Fruit fly (Drosophila melanogaster) whole organism, embryonic: ENCODE data around the gene CG43321.

ENCODE experiments used
- Adf1 ChIP-seq: fragments of 200-800 bp; sonication (Bioruptor generic); IDR thresholded peaks from 2 replicates; pipeline ENCODE4 v1.3.6; 2022; ENCODE audit warnings: missing biosample characterization, missing genetic modification characterization
- Atf-2 ChIP-seq: fragments of 200-800 bp; sonication (Bioruptor generic); optimal IDR thresholded peaks from 2 replicates; lab custom pipeline; 2016; ENCODE audit warnings: missing biosample characterization, missing genetic modification characterization
- Awh ChIP-seq: fragments of 200-800 bp; sonication (Bioruptor generic); IDR thresholded peaks from 2 replicates; pipeline ENCODE4, ENCODE4 v1.3.6; 2022; ENCODE audit warnings: missing biosample characterization, missing genetic modification characterization
- CG11560 ChIP-seq: fragments of 200-800 bp; sonication (Bioruptor generic); IDR thresholded peaks from 3 replicates; pipeline ENCODE4 v1.3.6; 2022; ENCODE audit warnings: missing biosample characterization, missing genetic modification characterization
- CG12219 ChIP-seq: fragments of 200-800 bp; sonication (Bioruptor generic); optimal IDR thresholded peaks from 3 replicates; lab custom pipeline; 2018; ENCODE audit warnings: missing biosample characterization, mild to moderate bottlenecking, missing genetic modification characterization
- CG14014 ChIP-seq: fragments of 200-800 bp; sonication (Bioruptor generic); IDR thresholded peaks from 2 replicates; pipeline ENCODE4 v1.3.6; 2022; ENCODE audit warnings: missing biosample characterization, missing genetic modification characterization
- CG14441 ChIP-seq: fragments of 200-800 bp; sonication (Bioruptor generic); IDR thresholded peaks from 2 replicates; pipeline ENCODE4 v1.3.6; 2022; ENCODE audit warnings: missing biosample characterization, missing genetic modification characterization
- CG16813 ChIP-seq: fragments of 200-800 bp; sonication (Bioruptor generic); IDR thresholded peaks from 3 replicates; pipeline ENCODE4 v1.3.6; 2022; ENCODE audit warnings: missing biosample characterization, missing genetic modification characterization; ENCODE audit not compliant: partially characterized antibody
- CG17359 ChIP-seq: fragments of 200-800 bp; sonication (Bioruptor generic); optimal IDR thresholded peaks from 3 replicates; lab custom pipeline; 2018; ENCODE audit warnings: missing biosample characterization, mild to moderate bottlenecking, missing genetic modification characterization, moderate library complexity
- CG17829 ChIP-seq: fragments of 200-800 bp; optimal IDR thresholded peaks from 2 replicates; lab custom pipeline; 2019; ENCODE audit warnings: missing biosample characterization, mild to moderate bottlenecking, missing genetic modification characterization, moderate library complexity
- CG18011 ChIP-seq: fragments of 200-800 bp; sonication (Bioruptor generic); optimal IDR thresholded peaks from 2 replicates; lab custom pipeline; 2017; ENCODE audit warnings: missing biosample characterization, missing genetic modification characterization, mild to moderate bottlenecking, moderate library complexity, missing genotype
- CG2202 ChIP-seq: fragments of 200-800 bp; sonication (Bioruptor generic); optimal IDR thresholded peaks from 2 replicates; lab custom pipeline; 2018; ENCODE audit warnings: missing biosample characterization, mild to moderate bottlenecking, missing genetic modification characterization
- CG32532 ChIP-seq: fragments of 200-800 bp; sonication (Bioruptor generic); IDR thresholded peaks from 2 replicates; pipeline ENCODE4 v1.3.6; 2022; ENCODE audit warnings: missing biosample characterization, missing genetic modification characterization
- CG34376 ChIP-seq: fragments of 200-800 bp; sonication (Bioruptor generic); optimal IDR thresholded peaks from 2 replicates; lab custom pipeline; 2018; ENCODE audit warnings: missing biosample characterization, mild to moderate bottlenecking, missing genetic modification characterization
- CG7745 ChIP-seq: fragments of 200-800 bp; sonication (Bioruptor generic); optimal IDR thresholded peaks from 2 replicates; lab custom pipeline; 2018; ENCODE audit warnings: missing biosample characterization, mild to moderate bottlenecking, missing genetic modification characterization, moderate library complexity
- CG7963 ChIP-seq: fragments of 200-800 bp; sonication (Bioruptor generic); IDR thresholded peaks from 3 replicates; pipeline ENCODE4 v1.3.6; 2022; ENCODE audit warnings: missing biosample characterization, missing genetic modification characterization; ENCODE audit not compliant: partially characterized antibody
- CG9437 ChIP-seq: fragments of 200-800 bp; sonication (Bioruptor generic); optimal IDR thresholded peaks from 2 replicates; lab custom pipeline; 2018; ENCODE audit warnings: missing biosample characterization, mild to moderate bottlenecking, missing genetic modification characterization
- CG9609 ChIP-seq: fragments of 200-800 bp; sonication (Bioruptor generic); optimal IDR thresholded peaks from 3 replicates; lab custom pipeline; 2016; ENCODE audit warnings: missing biosample characterization, missing genetic modification characterization
- CG9797 ChIP-seq: fragments of 200-800 bp; sonication (Bioruptor generic); optimal IDR thresholded peaks from 3 replicates; lab custom pipeline; 2018; ENCODE audit warnings: missing biosample characterization, mild to moderate bottlenecking, missing genetic modification characterization
- CTCF ChIP-seq: fragments of 200-800 bp; sonication (Bioruptor generic); optimal IDR thresholded peaks from 2 replicates; lab custom pipeline; 2017; ENCODE audit warnings: missing biosample characterization, mild to moderate bottlenecking, missing genetic modification characterization, moderate library complexity
- Dfd ChIP-seq, 2 experiments: fragments of >200 bp; optimal IDR thresholded peaks; 2 replicates each; lab custom pipeline; 2017; ENCODE audit warnings: missing biosample characterization in 2 of 2, missing genetic modification characterization in 2 of 2
- Dref ChIP-seq: fragments of 200-800 bp; sonication (Bioruptor generic); IDR thresholded peaks from 2 replicates; pipeline ENCODE4 v1.3.6; 2022; ENCODE audit warnings: missing biosample characterization, missing genetic modification characterization
- ERR ChIP-seq: fragments of 200-800 bp; sonication (Bioruptor generic); optimal IDR thresholded peaks from 2 replicates; lab custom pipeline; 2016; ENCODE audit warnings: missing biosample characterization, missing genetic modification characterization
- Ets65A ChIP-seq: fragments of 200-800 bp; sonication (Bioruptor generic); peaks from one replicate; lab custom pipeline; 2016; ENCODE audit warnings: missing biosample characterization, missing genetic modification characterization
- Lhr ChIP-seq: fragments of 200-800 bp; sonication (Bioruptor generic); optimal IDR thresholded peaks from 3 replicates; lab custom pipeline; 2017; ENCODE audit warnings: mild to moderate bottlenecking, missing biosample characterization, missing genetic modification reagents, missing genetic modification characterization
- Med ChIP-seq: fragments of 200-800 bp; sonication (Bioruptor generic); peaks from one replicate; lab custom pipeline; 2016; ENCODE audit warnings: missing biosample characterization, missing genetic modification characterization, mild to moderate bottlenecking, inconsistent platforms, moderate library complexity
- Myb ChIP-seq: fragments of 200-800 bp; sonication (Bioruptor generic); optimal IDR thresholded peaks from 2 replicates; lab custom pipeline; 2016; ENCODE audit warnings: missing biosample characterization, missing genetic modification characterization
- NC2β ChIP-seq: fragments of 200-800 bp; sonication (Bioruptor generic); optimal IDR thresholded peaks from 2 replicates; lab custom pipeline; 2016; ENCODE audit warnings: missing biosample characterization, missing genetic modification characterization
- Nf-YC ChIP-seq: fragments of 200-800 bp; optimal IDR thresholded peaks from 3 replicates; lab custom pipeline; 2019; ENCODE audit warnings: missing biosample characterization, mild to moderate bottlenecking, missing genetic modification characterization, moderate library complexity
- NfI ChIP-seq: fragments of 200-800 bp; sonication (Bioruptor generic); optimal IDR thresholded peaks from 3 replicates; lab custom pipeline; 2018; ENCODE audit warnings: missing biosample characterization, mild to moderate bottlenecking, missing genetic modification characterization, moderate library complexity
- Optix ChIP-seq: fragments of 200-800 bp; sonication (Bioruptor generic); IDR thresholded peaks from 3 replicates; pipeline ENCODE4 v1.3.6; 2022; ENCODE audit warnings: missing biosample characterization, missing genetic modification characterization
- Sox102F ChIP-seq: fragments of 200-800 bp; sonication (Bioruptor generic); optimal IDR thresholded peaks from 2 replicates; lab custom pipeline; 2018; ENCODE audit warnings: missing biosample characterization, mild to moderate bottlenecking, missing genetic modification characterization, moderate library complexity
- ab ChIP-seq: fragments of 200-800 bp; sonication (Bioruptor generic); optimal IDR thresholded peaks from 2 replicates; lab custom pipeline; 2016; ENCODE audit warnings: missing biosample characterization, missing genetic modification characterization
- bigmax ChIP-seq: fragments of 200-800 bp; sonication (Bioruptor generic); optimal IDR thresholded peaks from 2 replicates; lab custom pipeline; 2018; ENCODE audit warnings: missing biosample characterization, mild to moderate bottlenecking, missing genetic modification characterization
- br ChIP-seq: fragments of >200 bp; optimal IDR thresholded peaks from 2 replicates; lab custom pipeline; 2017
- chn ChIP-seq: fragments of 200-800 bp; sonication (Bioruptor generic); optimal IDR thresholded peaks from 2 replicates; lab custom pipeline; 2016; ENCODE audit warnings: missing biosample characterization, missing genetic modification characterization
- crp ChIP-seq, 2 experiments: fragments of 200-800 bp; sonication (Bioruptor generic); optimal IDR thresholded peaks; 2 replicates in 1 of 2; 3 replicates in 1 of 2; lab custom pipeline; 2017; ENCODE audit warnings: missing biosample characterization in 2 of 2, missing genetic modification characterization in 2 of 2, mild to moderate bottlenecking in 1 of 2, moderate library complexity in 1 of 2
- emc ChIP-seq: fragments of 200-800 bp; sonication (Bioruptor generic); optimal IDR thresholded peaks from 2 replicates; lab custom pipeline; 2016; ENCODE audit warnings: missing biosample characterization, missing genetic modification characterization
- h ChIP-seq: fragments of >200 bp; optimal IDR thresholded peaks from 2 replicates; lab custom pipeline; 2017
- her ChIP-seq: fragments of 200-800 bp; sonication (Bioruptor generic); optimal IDR thresholded peaks from 2 replicates; lab custom pipeline; 2016; ENCODE audit warnings: missing biosample characterization, missing genetic modification characterization
- luna ChIP-seq: fragments of 200-800 bp; sonication (Bioruptor generic); optimal IDR thresholded peaks from 2 replicates; lab custom pipeline; 2016; ENCODE audit warnings: missing biosample characterization, missing genetic modification characterization
- pros ChIP-seq: fragments of 200-800 bp; sonication (Bioruptor generic); optimal IDR thresholded peaks from 3 replicates; lab custom pipeline; 2019; ENCODE audit warnings: missing biosample characterization, mild to moderate bottlenecking, missing genetic modification characterization, moderate library complexity
- sna ChIP-seq: fragments of 200-800 bp; sonication (Bioruptor generic); IDR thresholded peaks from 2 replicates; pipeline ENCODE4 v1.3.6; 2022; ENCODE audit warnings: missing biosample characterization, missing genetic modification characterization; ENCODE audit not compliant: partially characterized antibody
- stc ChIP-seq: fragments of 200-800 bp; sonication (Bioruptor generic); IDR thresholded peaks from 2 replicates; pipeline ENCODE4 v1.3.6; 2022; ENCODE audit warnings: missing biosample characterization, missing genetic modification characterization
- unpg ChIP-seq: fragments of 200-800 bp; sonication (Bioruptor generic); optimal IDR thresholded peaks from 3 replicates; lab custom pipeline; 2018; ENCODE audit warnings: missing biosample characterization, mild to moderate bottlenecking, missing genetic modification characterization, moderate library complexity
- vnd ChIP-seq: fragments of 200-800 bp; sonication (Bioruptor generic); IDR thresholded peaks from 3 replicates; pipeline ENCODE4 v1.3.6; 2022; ENCODE audit warnings: missing biosample characterization, missing genetic modification characterization; ENCODE audit not compliant: partially characterized antibody

Gene CG43321

dm6 chr2L:7023614-7024259, 11.7 kb downstream of the CG43321 start, which contains the start of gene Gart (continued):
- no peak for TF ChIP-seq stc (GFP tag; lab: Robert Waterston, UW)
- TF ChIP-seq br (lab: Kevin White, UChicago), result no peak
- TF ChIP-seq CG34376 (GFP tag; lab: Kevin White, UChicago), result peak; percentile 62
- no peak; the same call in 1 of the 2 replicates for TF ChIP-seq Adf1 (GFP tag; lab: Robert Waterston, UW)
- no peak for TF ChIP-seq Awh (GFP tag; lab: Robert Waterston, UW)
- peak; percentile 54 for TF ChIP-seq ERR
- no peak; the same call in 1 of the 2 replicates for TF ChIP-seq CG32532 (GFP tag; lab: Robert Waterston, UW)
- no peak for TF ChIP-seq Lhr (GFP tag; lab: Kevin White, UChicago)
- TF ChIP-seq her (GFP tag; lab: Kevin White, UChicago), result peak; percentile 68
- peak; percentile 53 for TF ChIP-seq Myb
- TF ChIP-seq h (lab: Kevin White, UChicago), result no peak
- peak; percentile 61; the same call in 1 of the 3 replicates for TF ChIP-seq Optix (GFP tag; lab: Robert Waterston, UW)
- TF ChIP-seq CG14014 (GFP tag; lab: Robert Waterston, UW), result peak; percentile 65
- TF ChIP-seq Atf-2 (GFP tag; lab: Kevin White, UChicago), result peak; percentile 7
- TF ChIP-seq CG18011, result no peak
- no peak for TF ChIP-seq Nf-YC (tag; lab: Kevin White, UChicago)
- no peak for TF ChIP-seq CG16813
- TF ChIP-seq bigmax, result no peak
- 0 out of 2 replicates have a peak, but pooled peaks have one; percentile 30 for TF ChIP-seq CG14441 (GFP tag; lab: Robert Waterston, UW)
- no peak for TF ChIP-seq CG9797 (GFP tag; lab: Kevin White, UChicago)
- TF ChIP-seq CG12219 (GFP tag; lab: Kevin White, UChicago), result peak; percentile 46
- peak; percentile 16 for TF ChIP-seq CG17359 (tag; lab: Kevin White, UChicago)
- TF ChIP-seq pros, result no peak
- peak; percentile 64 for TF ChIP-seq unpg (GFP tag; lab: Kevin White, UChicago)
- TF ChIP-seq Dref (GFP tag; lab: Robert Waterston, UW), result no peak
- peak; percentile 40 for TF ChIP-seq CG2202
- TF ChIP-seq ab (GFP tag; lab: Kevin White, UChicago), result peak; percentile 20
- TF ChIP-seq sna, result no peak
- peak in 1 of 2 experiments; percentile 44 for TF ChIP-seq crp (GFP tag; optimal IDR thresholded peaks at IDR 0.05; lab: Kevin White, UChicago)
- TF ChIP-seq CG7745 (tag; lab: Kevin White, UChicago), result no peak
- TF ChIP-seq NfI (GFP tag; lab: Kevin White, UChicago), result peak; percentile 61
- TF ChIP-seq CG11560, result no peak
- no peak for TF ChIP-seq luna (GFP tag; lab: Kevin White, UChicago)
- no peak for TF ChIP-seq Sox102F (GFP tag; lab: Kevin White, UChicago)
- peak; percentile 24 for TF ChIP-seq CG9437 (GFP tag; lab: Kevin White, UChicago)
- TF ChIP-seq CTCF (GFP tag; lab: Kevin White, UChicago), result no peak
- TF ChIP-seq vnd, result no peak
- TF ChIP-seq emc (GFP tag; lab: Kevin White, UChicago), result no peak
- peak; percentile 13 for TF ChIP-seq NC2β (GFP tag; lab: Kevin White, UChicago)
- no peak for TF ChIP-seq CG17829 (tag; lab: Kevin White, UChicago)
- TF ChIP-seq Ets65A (GFP tag; lab: Kevin White, UChicago), result peak; percentile 93

dm6 chr2L:7025247-7025646, 13.2 kb downstream of the CG43321 start:
- TF ChIP-seq CG9609 (GFP tag; lab: Kevin White, UChicago) (no peak), Med (GFP tag; lab: Kevin White, UChicago) (peak; percentile 74), CG7963 (GFP tag; lab: Robert Waterston, UW) (0 out of 3 replicates have a peak, but pooled peaks have one; percentile 16), chn (GFP tag; lab: Kevin White, UChicago) (no peak), Dfd (GFP tag; optimal IDR thresholded peaks at IDR 0.05; lab: Kevin White, UChicago) (peak in 1 of 2 experiments; percentile 82), Ets65A (GFP tag; lab: Kevin White, UChicago) (peak; percentile 19)
